Worm (Caenorhabditis elegans) whole organism, L2 larva: ENCODE measurements around the gene ZK1127.4.

ENCODE experiments used
- Y55F3AM.14 ChIP-seq: fragments of 200-800 bp; sonication (Bioruptor generic); optimal IDR thresholded peaks from 2 replicates; lab custom pipeline; 2018; ENCODE audit warnings: mild to moderate bottlenecking, missing genetic modification characterization, missing compliant biosample characterization
- mdl-1 ChIP-seq, 2 experiments: fragments of 150-350 bp in 1 of 2; sonication (generic microtip) in 1 of 2; optimal IDR thresholded peaks; 2 replicates each; lab custom pipeline; 2017; ENCODE audit warnings: missing biosample characterization in 2 of 2, missing genetic modification characterization in 2 of 2
- nhr-237 ChIP-seq: fragments of 150-350 bp; optimal IDR thresholded peaks from 2 replicates; lab custom pipeline; 2014; ENCODE audit warnings: missing biosample characterization, missing genetic modification characterization
- unc-55 ChIP-seq: fragments of 150-350 bp; sonication (generic microtip); optimal IDR thresholded peaks from 3 replicates; lab custom pipeline; 2014; ENCODE audit warnings: missing biosample characterization, missing genetic modification reagents, missing genetic modification characterization

DNA sequence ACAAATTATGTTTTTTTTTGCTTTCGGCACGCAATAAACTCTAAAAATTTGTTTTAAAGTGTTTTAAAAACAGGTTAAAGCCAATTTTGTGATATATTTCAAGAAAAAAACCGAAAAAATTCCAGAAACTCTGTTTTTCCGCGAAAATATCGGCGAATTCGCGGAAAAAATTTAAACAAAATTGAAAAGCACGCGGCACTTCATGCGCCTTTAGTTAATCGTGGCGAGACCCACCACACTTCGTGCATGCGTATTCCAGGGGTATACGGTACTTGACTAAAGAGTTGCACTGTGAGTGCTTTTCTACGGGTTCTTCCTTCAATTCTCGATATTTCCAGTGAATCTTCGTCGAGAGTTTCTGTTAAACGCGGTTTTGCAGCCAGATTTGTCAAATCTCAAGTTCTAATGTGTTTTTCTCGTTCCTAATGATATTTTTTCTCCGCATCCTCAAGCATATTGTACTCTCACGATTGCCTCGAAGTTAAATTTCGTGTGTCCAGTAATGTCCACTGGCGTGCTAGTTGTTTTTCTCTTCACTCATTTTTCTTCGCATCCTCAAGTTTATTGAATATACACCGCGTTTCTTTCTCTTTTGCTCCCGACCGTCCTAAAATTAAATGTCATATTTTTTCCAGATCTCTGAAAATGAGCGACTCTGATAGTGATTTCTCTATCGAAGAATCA is 15.9 kb upstream of the ZK1127.4 start, which contains the start of gene cin-4:
- TF ChIP-seq Y55F3AM.14 (no peak), unc-55 (no peak), mdl-1 (tag; optimal IDR thresholded peaks at IDR 0.05; lab: Kevin White, UChicago) (no peak), nhr-237 (no peak)
